Fruit fly (Drosophila melanogaster) whole organism, embryonic: ENCODE results near the gene mRpS9.

Experiments used
- Ada2b ChIP-seq: fragments of 200-800 bp; sonication (Bioruptor generic); IDR thresholded peaks from 2 replicates; pipeline ENCODE4 v1.3.6; 2022; ENCODE audit warnings: missing biosample characterization, missing genetic modification characterization
- Antp ChIP-seq: fragments of 200-800 bp; sonication (Bioruptor generic); optimal IDR thresholded peaks from 3 replicates; lab custom pipeline; 2016; ENCODE audit warnings: missing biosample characterization, missing genetic modification characterization
- Awh ChIP-seq: fragments of 200-800 bp; sonication (Bioruptor generic); IDR thresholded peaks from 2 replicates; pipeline ENCODE4, ENCODE4 v1.3.6; 2022; ENCODE audit warnings: missing biosample characterization, missing genetic modification characterization
- Bteb2 ChIP-seq: fragments of 200-800 bp; sonication (Bioruptor generic); optimal IDR thresholded peaks from 2 replicates; lab custom pipeline; 2016; ENCODE audit warnings: missing biosample characterization, missing genetic modification characterization
- CG10274 ChIP-seq: fragments of 200-800 bp; sonication (Bioruptor generic); optimal IDR thresholded peaks from 3 replicates; lab custom pipeline; 2017; ENCODE audit warnings: missing biosample characterization, mild to moderate bottlenecking, missing genetic modification characterization
- CG10321 ChIP-seq: fragments of 200-800 bp; sonication (Bioruptor generic); IDR thresholded peaks from 2 replicates; pipeline ENCODE4 v1.3.6; 2022; ENCODE audit warnings: missing biosample characterization, missing genetic modification characterization
- CG10431 ChIP-seq: fragments of 200-800 bp; sonication (Bioruptor generic); optimal IDR thresholded peaks from 3 replicates; lab custom pipeline; 2018; ENCODE audit warnings: missing biosample characterization, mild to moderate bottlenecking, missing genetic modification characterization
- CG12659 ChIP-seq: fragments of 200-800 bp; sonication (Bioruptor generic); optimal IDR thresholded peaks from 3 replicates; lab custom pipeline; 2017; ENCODE audit warnings: mild to moderate bottlenecking, missing biosample characterization, missing genetic modification reagents, missing genetic modification characterization
- CG12942 ChIP-seq: fragments of 200-800 bp; sonication (Bioruptor generic); optimal IDR thresholded peaks from 3 replicates; lab custom pipeline; 2016; ENCODE audit warnings: missing biosample characterization, missing genetic modification characterization
- CG13424 ChIP-seq: fragments of 200-800 bp; sonication (Bioruptor generic); optimal IDR thresholded peaks from 2 replicates; lab custom pipeline; 2019; ENCODE audit warnings: missing biosample characterization, mild to moderate bottlenecking, missing genetic modification characterization, moderate library complexity
- CG15073 ChIP-seq: fragments of 200-800 bp; sonication (Bioruptor generic); optimal IDR thresholded peaks from 2 replicates; lab custom pipeline; 2016; ENCODE audit warnings: missing biosample characterization, missing genetic modification characterization
- CG17829 ChIP-seq: fragments of 200-800 bp; optimal IDR thresholded peaks from 2 replicates; lab custom pipeline; 2019; ENCODE audit warnings: missing biosample characterization, mild to moderate bottlenecking, missing genetic modification characterization, moderate library complexity
- CG1792 ChIP-seq: fragments of 200-800 bp; sonication (Bioruptor generic); optimal IDR thresholded peaks from 2 replicates; lab custom pipeline; 2016; ENCODE audit warnings: missing biosample characterization, missing genetic modification characterization
- CG18476 ChIP-seq: fragments of 200-800 bp; sonication (Bioruptor generic); optimal IDR thresholded peaks from 2 replicates; lab custom pipeline; 2016; ENCODE audit warnings: missing biosample characterization, mild to moderate bottlenecking, missing genetic modification characterization
- CG2129 ChIP-seq: fragments of 200-800 bp; sonication (Bioruptor generic); IDR thresholded peaks from 2 replicates; pipeline ENCODE4 v1.3.6; 2022; ENCODE audit warnings: missing biosample characterization, missing genetic modification characterization; ENCODE audit not compliant: partially characterized antibody
- CG31365 ChIP-seq: fragments of 200-800 bp; sonication (Bioruptor generic); optimal IDR thresholded peaks from 2 replicates; lab custom pipeline; 2018; ENCODE audit warnings: missing biosample characterization, mild to moderate bottlenecking, missing genetic modification characterization
- CG3281 ChIP-seq: fragments of 200-800 bp; sonication (Bioruptor generic); optimal IDR thresholded peaks from 3 replicates; lab custom pipeline; 2017; ENCODE audit warnings: missing biosample characterization, mild to moderate bottlenecking, missing genetic modification characterization
- CG3995 ChIP-seq: fragments of 200-800 bp; sonication (Bioruptor generic); optimal IDR thresholded peaks from 3 replicates; lab custom pipeline; 2016; ENCODE audit warnings: missing biosample characterization, missing genetic modification characterization
- CG6683 ChIP-seq: fragments of 200-800 bp; sonication (Bioruptor generic); optimal IDR thresholded peaks from 2 replicates; lab custom pipeline; 2017; ENCODE audit warnings: missing biosample characterization, mild to moderate bottlenecking, missing genetic modification characterization, missing genetic modification reagents
- CG6854 ChIP-seq: fragments of 200-800 bp; sonication (Bioruptor generic); optimal IDR thresholded peaks from 3 replicates; lab custom pipeline; 2017; ENCODE audit warnings: missing biosample characterization, mild to moderate bottlenecking, missing genetic modification characterization
- CG7839 ChIP-seq: fragments of 200-800 bp; sonication (Bioruptor generic); optimal IDR thresholded peaks from 3 replicates; lab custom pipeline; 2018; ENCODE audit warnings: missing biosample characterization, mild to moderate bottlenecking, missing genetic modification characterization, moderate library complexity
- CG8089 ChIP-seq: fragments of 200-800 bp; sonication (Bioruptor generic); optimal IDR thresholded peaks from 3 replicates; lab custom pipeline; 2016; ENCODE audit warnings: missing biosample characterization, missing genetic modification characterization
- CG9215 ChIP-seq: fragments of 200-800 bp; sonication (Bioruptor generic); IDR thresholded peaks from 2 replicates; pipeline ENCODE4 v1.3.6; 2022; ENCODE audit warnings: missing biosample characterization, missing genetic modification characterization
- CG9817 ChIP-seq: fragments of 200-800 bp; sonication (Bioruptor generic); optimal IDR thresholded peaks from 2 replicates; lab custom pipeline; 2018; ENCODE audit warnings: missing biosample characterization, mild to moderate bottlenecking, missing genetic modification characterization, moderate library complexity
- CG9876 ChIP-seq: fragments of 200-800 bp; sonication (Bioruptor generic); optimal IDR thresholded peaks from 2 replicates; lab custom pipeline; 2016; ENCODE audit warnings: missing biosample characterization, missing genetic modification characterization
- Dek ChIP-seq: fragments of 200-800 bp; sonication (Bioruptor generic); optimal IDR thresholded peaks from 3 replicates; lab custom pipeline; 2019; ENCODE audit warnings: missing biosample characterization, mild to moderate bottlenecking, missing genetic modification characterization, moderate library complexity
- Ets97D ChIP-seq: fragments of 200-800 bp; sonication (Bioruptor generic); optimal IDR thresholded peaks from 3 replicates; lab custom pipeline; 2016; ENCODE audit warnings: missing biosample characterization, missing genetic modification characterization
- Hey ChIP-seq: fragments of 200-800 bp; sonication (Bioruptor generic); optimal IDR thresholded peaks from 3 replicates; lab custom pipeline; 2018; ENCODE audit warnings: missing biosample characterization, mild to moderate bottlenecking, missing genetic modification characterization
- MBD-R2 ChIP-seq: fragments of 200-800 bp; sonication (Bioruptor generic); IDR thresholded peaks from 2 replicates; pipeline ENCODE4 v1.3.6; 2022; ENCODE audit warnings: missing biosample characterization, missing genetic modification characterization
- Mad ChIP-seq: fragments of 200-800 bp; sonication (Bioruptor generic); optimal IDR thresholded peaks from 2 replicates; lab custom pipeline; 2016; ENCODE audit warnings: missing biosample characterization, missing genetic modification characterization
- Max ChIP-seq: fragments of 200-800 bp; sonication (Bioruptor generic); optimal IDR thresholded peaks from 2 replicates; lab custom pipeline; 2016; ENCODE audit warnings: missing biosample characterization, mild to moderate bottlenecking, missing genetic modification characterization
- Meics ChIP-seq: fragments of 200-800 bp; sonication (Bioruptor generic); optimal IDR thresholded peaks from 2 replicates; lab custom pipeline; 2017; ENCODE audit warnings: missing biosample characterization, mild to moderate bottlenecking, missing genetic modification characterization
- NK7.1 ChIP-seq: fragments of 200-800 bp; sonication (Bioruptor generic); optimal IDR thresholded peaks from 3 replicates; lab custom pipeline; 2016; ENCODE audit warnings: missing biosample characterization, missing genetic modification characterization
- Neu2 ChIP-seq: fragments of 200-800 bp; sonication (Bioruptor generic); optimal IDR thresholded peaks from 3 replicates; lab custom pipeline; 2016; ENCODE audit warnings: missing biosample characterization, missing genetic modification characterization, borderline replicate concordance
- Sox100B ChIP-seq: fragments of 200-800 bp; sonication (Bioruptor generic); optimal IDR thresholded peaks from 3 replicates; lab custom pipeline; 2018; ENCODE audit warnings: missing biosample characterization, mild to moderate bottlenecking, missing genetic modification characterization
- TFAM ChIP-seq: fragments of 200-800 bp; sonication (Bioruptor generic); optimal IDR thresholded peaks from 2 replicates; lab custom pipeline; 2017; ENCODE audit warnings: missing biosample characterization, missing genetic modification characterization, inconsistent platforms
- Xbp1 ChIP-seq: fragments of 200-800 bp; sonication (Bioruptor generic); optimal IDR thresholded peaks from 3 replicates; lab custom pipeline; 2016; ENCODE audit warnings: missing biosample characterization, mild to moderate bottlenecking, missing genetic modification characterization
- ab ChIP-seq: fragments of 200-800 bp; sonication (Bioruptor generic); optimal IDR thresholded peaks from 2 replicates; lab custom pipeline; 2016; ENCODE audit warnings: missing biosample characterization, missing genetic modification characterization
- ewg ChIP-seq: fragments of 200-800 bp; sonication (Bioruptor generic); optimal IDR thresholded peaks from 3 replicates; lab custom pipeline; 2017; ENCODE audit warnings: mild to moderate bottlenecking, missing biosample characterization, missing genetic modification reagents, missing genetic modification characterization
- gem ChIP-seq: fragments of 200-800 bp; sonication (Bioruptor generic); optimal IDR thresholded peaks from 2 replicates; lab custom pipeline; 2019; ENCODE audit warnings: missing biosample characterization, mild to moderate bottlenecking, missing genetic modification characterization, moderate library complexity
- ind ChIP-seq: fragments of 200-800 bp; sonication (Bioruptor generic); optimal IDR thresholded peaks from 3 replicates; lab custom pipeline; 2016; ENCODE audit warnings: missing biosample characterization, missing genetic modification characterization
- ken ChIP-seq: fragments of 200-800 bp; sonication (Bioruptor generic); IDR thresholded peaks from 3 replicates; pipeline ENCODE4 v1.3.6; 2022; ENCODE audit warnings: missing biosample characterization, missing genetic modification characterization
- mirr ChIP-seq: fragments of 200-800 bp; sonication (Bioruptor generic); optimal IDR thresholded peaks from 3 replicates; lab custom pipeline; 2018; ENCODE audit warnings: missing biosample characterization, mild to moderate bottlenecking, missing genetic modification characterization
- nau ChIP-seq: fragments of 200-800 bp; sonication (Bioruptor generic); optimal IDR thresholded peaks from 3 replicates; lab custom pipeline; 2017; ENCODE audit warnings: missing biosample characterization, mild to moderate bottlenecking, missing genetic modification characterization, missing genetic modification reagents
- nmo ChIP-seq: fragments of 200-800 bp; sonication (Bioruptor generic); optimal IDR thresholded peaks from 2 replicates; lab custom pipeline; 2018; ENCODE audit warnings: missing biosample characterization, mild to moderate bottlenecking, missing genetic modification characterization, moderate library complexity
- pfk ChIP-seq: fragments of 200-800 bp; sonication (Bioruptor generic); optimal IDR thresholded peaks from 2 replicates; lab custom pipeline; 2018; ENCODE audit warnings: missing biosample characterization, mild to moderate bottlenecking, missing genetic modification characterization, moderate library complexity
- prd ChIP-seq, 3 experiments: fragments of >200 bp in 2 of 3; fragments of 200-800 bp in 1 of 3; sonication (Bioruptor generic) in 1 of 3; optimal IDR thresholded peaks in 2 of 3; IDR thresholded peaks in 1 of 3; 2 replicates in 2 of 3; 3 replicates in 1 of 3; pipeline versions ENCODE4 v1.3.6 to Lab custom; 2017 to 2022; ENCODE audit warnings: missing biosample characterization in 1 of 3, missing genetic modification characterization in 1 of 3
- row ChIP-seq: fragments of 200-800 bp; sonication (Bioruptor generic); IDR thresholded peaks from 3 replicates; pipeline ENCODE4 v1.3.6; 2022; ENCODE audit warnings: missing biosample characterization, missing genetic modification characterization
- scrt ChIP-seq: fragments of 200-800 bp; sonication (Bioruptor generic); optimal IDR thresholded peaks from 2 replicates; lab custom pipeline; 2018; ENCODE audit warnings: missing biosample characterization, mild to moderate bottlenecking, missing genetic modification characterization, moderate library complexity
- sr ChIP-seq: fragments of 200-800 bp; sonication (Bioruptor generic); IDR thresholded peaks from 3 replicates; pipeline ENCODE4 v1.3.6; 2022; ENCODE audit warnings: missing biosample characterization, missing genetic modification characterization

The mRpS9 gene

DNA sequence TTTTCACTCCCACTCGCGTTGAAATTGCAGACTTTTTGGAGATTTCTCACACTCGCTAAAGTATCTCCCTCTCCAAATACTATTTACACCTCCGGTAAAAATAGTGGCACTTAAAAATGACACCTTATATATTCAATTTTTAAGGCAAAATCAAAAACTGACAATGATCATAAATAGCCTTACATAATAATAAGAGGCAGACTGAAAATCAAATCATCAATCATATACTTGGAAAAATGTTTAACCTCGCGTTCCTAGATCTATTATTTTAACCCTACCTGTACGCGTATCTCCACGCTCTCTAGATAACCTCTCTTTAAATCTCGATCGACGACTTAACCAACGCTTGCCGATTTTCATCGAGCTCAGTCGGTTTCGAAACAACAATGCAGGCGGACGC is 7.0 kb downstream of the mRpS9 start (continued):
- TF ChIP-seq prd (optimal IDR thresholded peaks at IDR 0.05; lab: Kevin White, UChicago), result no peak
- TF ChIP-seq prd (GFP tag; IDR thresholded peaks at IDR 0.05; lab: Robert Waterston, UW), result peak; percentile 82
- peak; percentile 55 for TF ChIP-seq CG9215 (GFP tag; lab: Robert Waterston, UW)
- TF ChIP-seq CG3281 (GFP tag; lab: Kevin White, UChicago), result peak; percentile 80
- peak; percentile 62 for TF ChIP-seq Max (GFP tag; lab: Kevin White, UChicago)
- TF ChIP-seq Bteb2 (GFP tag; lab: Kevin White, UChicago), result peak; percentile 32
- peak; percentile 71 for TF ChIP-seq CG6854 (GFP tag; lab: Kevin White, UChicago)
- TF ChIP-seq CG9817 (tag; lab: Kevin White, UChicago), result no peak
- peak; percentile 40 for TF ChIP-seq CG31365
- peak; percentile 84 for TF ChIP-seq Meics (GFP tag; lab: Kevin White, UChicago)
- no peak for TF ChIP-seq ab
- no peak for TF ChIP-seq TFAM (GFP tag; lab: Kevin White, UChicago)
- TF ChIP-seq Ets97D (GFP tag; lab: Kevin White, UChicago), result no peak
- TF ChIP-seq CG7839 (tag; lab: Kevin White, UChicago), result no peak
- TF ChIP-seq CG15073 (GFP tag; lab: Kevin White, UChicago), result no peak
- TF ChIP-seq CG18476, result peak; percentile 41
- TF ChIP-seq CG10321 (GFP tag; lab: Robert Waterston, UW), result no peak
- no peak for TF ChIP-seq CG8089 (GFP tag; lab: Kevin White, UChicago)
- TF ChIP-seq MBD-R2, result peak; percentile 30; the same call in 1 of the 2 replicates
- TF ChIP-seq sr (GFP tag; lab: Robert Waterston, UW), result no peak; the same call in 2 of the 3 replicates
- TF ChIP-seq nmo, result peak; percentile 51
- TF ChIP-seq Mad (GFP tag; lab: Kevin White, UChicago), result no peak
- TF ChIP-seq scrt (GFP tag; lab: Kevin White, UChicago), result no peak
- no peak for TF ChIP-seq CG12942 (GFP tag; lab: Kevin White, UChicago)
- TF ChIP-seq CG12659, result peak; percentile 75
- no peak for TF ChIP-seq NK7.1 (GFP tag; lab: Kevin White, UChicago)
- peak; percentile 44 for TF ChIP-seq Xbp1
- no peak for TF ChIP-seq CG9876
- TF ChIP-seq CG10431 (GFP tag; lab: Kevin White, UChicago), result no peak
- TF ChIP-seq CG6683 (GFP tag; lab: Kevin White, UChicago), result peak; percentile 47
- TF ChIP-seq pfk, result no peak
- no peak for TF ChIP-seq nau (GFP tag; lab: Kevin White, UChicago)
- peak; percentile 75 for TF ChIP-seq CG13424 (tag; lab: Kevin White, UChicago)
- no peak for TF ChIP-seq Dek (tag; lab: Kevin White, UChicago)
- TF ChIP-seq mirr (GFP tag; lab: Kevin White, UChicago), result no peak
- TF ChIP-seq CG2129 (GFP tag; lab: Robert Waterston, UW), result no peak
- peak; percentile 34 for TF ChIP-seq CG1792
- no peak for TF ChIP-seq Hey (tag; lab: Kevin White, UChicago)
- TF ChIP-seq Neu2 (GFP tag; lab: Kevin White, UChicago), result no peak
- peak; percentile 88 for TF ChIP-seq Ada2b
- TF ChIP-seq CG3995, result peak; percentile 40
- no peak for TF ChIP-seq ewg (GFP tag; lab: Kevin White, UChicago)
- no peak for TF ChIP-seq ken
- peak; percentile 48 for TF ChIP-seq Antp (GFP tag; lab: Kevin White, UChicago)
- peak; percentile 82 for TF ChIP-seq gem
- TF ChIP-seq ind, result peak; percentile 71
- peak; percentile 42 for TF ChIP-seq CG17829 (tag; lab: Kevin White, UChicago)
- TF ChIP-seq CG10274 (GFP tag; lab: Kevin White, UChicago), result peak; percentile 8
- peak; percentile 46 for TF ChIP-seq Sox100B (GFP tag; lab: Kevin White, UChicago)
- peak; percentile 46; the same call in 1 of the 2 replicates for TF ChIP-seq Awh (GFP tag; lab: Robert Waterston, UW)
- TF ChIP-seq row (GFP tag; lab: Robert Waterston, UW), result peak; percentile 86
